Worm (Caenorhabditis elegans): Measurements from ENCODE around the gene fcho-1.

The fcho-1 gene

DNA sequence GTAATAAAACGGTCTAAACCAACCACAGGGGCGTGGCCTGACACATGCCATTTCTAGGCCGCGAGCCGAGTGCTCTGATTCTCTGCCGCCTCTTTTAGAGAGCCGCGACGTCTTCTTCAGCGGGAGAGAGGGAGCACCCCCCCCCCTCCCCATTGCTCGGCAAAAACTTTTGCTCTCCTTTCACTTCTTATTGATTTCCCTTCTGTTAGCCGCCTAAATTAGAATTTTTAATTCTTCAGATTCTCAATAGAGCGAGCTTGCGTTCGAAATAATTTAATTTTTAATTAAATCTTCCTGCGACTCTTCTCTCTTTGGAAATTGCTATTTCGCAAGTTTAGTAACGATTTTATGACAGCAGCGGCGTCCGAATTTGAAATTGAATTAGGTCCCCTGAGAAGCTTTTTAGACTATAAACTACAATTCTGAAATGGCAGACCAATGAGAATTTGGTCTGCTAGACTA, 12.9 kb downstream of the fcho-1 start:
- TF ChIP-seq tbx-2 (tag; optimal IDR thresholded peaks at IDR 0.05) (peak; percentile 35), fkh-8 (tag; optimal IDR thresholded peaks at IDR 0.05) (peak; percentile 50), efl-1 (optimal IDR thresholded peaks at IDR 0.05) (peak; percentile 25 to 30), efl-1 (GFP tag; optimal IDR thresholded peaks at IDR 0.05 in 1 of 2) (peak in 1 of 2 experiments; percentile 28), dpl-1 (GFP tag; optimal IDR thresholded peaks at IDR 0.05) (peak in 1 of 3 experiments; percentile 54), lin-35 (GFP tag; optimal IDR thresholded peaks at IDR 0.05) (peak in 1 of 2 experiments; percentile 39), ceh-82 (tag; optimal IDR thresholded peaks at IDR 0.05) (peak in 1 of 3 experiments; percentile 50), nhr-85 (tag) (no peak), lin-15B (tag; optimal IDR thresholded peaks at IDR 0.05) (peak; percentile 31), mef-2 (tag; optimal IDR thresholded peaks at IDR 0.05) (no peak), unc-30 (tag; optimal IDR thresholded peaks at IDR 0.05) (no peak), lin-14 (GFP tag; optimal IDR thresholded peaks at IDR 0.05) (peak; percentile 69), ceh-8 (GFP tag; optimal IDR thresholded peaks at IDR 0.05) (peak; percentile 15), ces-1 (GFP tag; optimal IDR thresholded peaks at IDR 0.05) (peak; percentile 55), nhr-71 (tag; optimal IDR thresholded peaks at IDR 0.05) (peak; percentile 51), isw-1 (GFP tag; IDR thresholded peaks at IDR 0.05) (peak; percentile 19; the same call in 1 of the 2 replicates), nhr-47 (tag; optimal IDR thresholded peaks at IDR 0.05) (peak; percentile 46), egl-13 (tag; optimal IDR thresholded peaks at IDR 0.05) (peak; percentile 19), unc-86 (tag; optimal IDR thresholded peaks at IDR 0.05) (peak; percentile 55), lsy-2 (tag; optimal IDR thresholded peaks at IDR 0.05) (peak; percentile 28 to 34), pqm-1 (tag; optimal IDR thresholded peaks at IDR 0.05) (no peak), C04F5.9 (tag; optimal IDR thresholded peaks at IDR 0.05) (no peak)

- TF ChIP-seq unc-86 (tag; optimal IDR thresholded peaks at IDR 0.05) (peak; percentile 17), ztf-11 (tag; optimal IDR thresholded peaks at IDR 0.05) (no peak), efl-1 (optimal IDR thresholded peaks at IDR 0.05) (no peak), efl-1 (GFP tag; optimal IDR thresholded peaks at IDR 0.05 in 1 of 2) (peak in 1 of 2 experiments; percentile 90), rnt-1 (tag; optimal IDR thresholded peaks at IDR 0.05) (no peak), lin-14 (GFP tag; optimal IDR thresholded peaks at IDR 0.05) (peak; percentile 40)
Observed at ce11 chrII:1324017-1324416, 13.7 kb downstream of the fcho-1 start.

ce11 chrII:1325604-1326003, 15.3 kb downstream of the fcho-1 start:
- TF ChIP-seq nhr-47 (tag; optimal IDR thresholded peaks at IDR 0.05): peak; percentile 18
- TF ChIP-seq pag-3 (tag; optimal IDR thresholded peaks at IDR 0.05; ENCODE audit: borderline replicate concordance, insufficient read depth): no peak
- TF ChIP-seq fkh-8 (tag; optimal IDR thresholded peaks at IDR 0.05): peak; percentile 51
- TF ChIP-seq swsn-7 (tag; optimal IDR thresholded peaks at IDR 0.05): peak; percentile 4
- no peak for TF ChIP-seq mab-9 (GFP tag; IDR thresholded peaks at IDR 0.05)
- TF ChIP-seq lin-14 (GFP tag; optimal IDR thresholded peaks at IDR 0.05): peak; percentile 48
- no peak for TF ChIP-seq vab-15 (tag; optimal IDR thresholded peaks at IDR 0.05)
- no peak for TF ChIP-seq unc-62 (GFP tag; optimal IDR thresholded peaks at IDR 0.05)
- TF ChIP-seq dsc-1 (tag; optimal IDR thresholded peaks at IDR 0.05): peak; percentile 59

DNA sequence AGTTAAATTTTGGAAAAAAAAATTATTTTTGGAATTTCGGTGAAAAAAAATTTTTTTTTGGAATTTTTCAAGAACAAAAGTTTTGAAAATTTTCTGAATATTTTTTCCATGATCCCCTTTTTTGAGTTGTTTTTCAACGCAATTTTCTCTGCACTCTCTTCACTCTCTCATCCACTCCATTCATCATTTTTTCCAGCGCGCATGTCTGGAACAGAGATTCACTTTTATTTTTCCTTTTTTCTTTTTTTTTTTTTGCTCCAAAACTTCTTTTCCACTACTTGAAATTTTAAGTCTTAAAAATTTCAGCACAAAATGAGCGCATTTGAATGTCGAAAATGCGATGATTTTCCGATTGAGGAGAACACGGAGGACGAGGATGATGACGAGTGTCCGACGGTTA, 16.4 kb downstream of the fcho-1 start, which contains the start of gene jip-1:
Gene jip-1 (plus strand): TSS at position 301 of the 400 bp plus-strand sequence.
- no peak for TF ChIP-seq nhr-71 (tag; optimal IDR thresholded peaks at IDR 0.05)
- peak; percentile 31 for TF ChIP-seq nhr-85 (tag)

DNA sequence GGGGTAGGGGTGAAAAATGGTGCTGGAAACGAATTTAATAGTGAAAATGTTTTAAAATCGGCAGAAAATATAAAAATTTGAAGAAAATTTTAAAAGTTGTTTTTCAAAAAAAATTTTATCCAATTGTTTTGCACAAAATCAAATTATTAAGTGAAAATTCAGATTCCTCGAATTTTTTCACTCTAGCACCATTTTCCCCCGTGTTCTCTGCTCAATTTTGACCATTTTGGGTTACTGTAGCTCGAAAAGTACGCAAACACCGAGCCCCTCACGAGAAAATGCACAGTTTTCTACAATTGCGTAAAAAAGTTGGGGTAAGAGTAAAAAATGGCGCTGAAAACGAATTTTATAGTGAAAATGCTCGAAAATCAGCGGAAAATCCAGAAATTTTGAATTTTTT, 19.6 kb downstream of the fcho-1 start:
- TF ChIP-seq ztf-4 (tag; optimal IDR thresholded peaks at IDR 0.05) (no peak), unc-30 (tag; optimal IDR thresholded peaks at IDR 0.05) (no peak), C34B4.2 (tag; optimal IDR thresholded peaks at IDR 0.05) (no peak), ceh-8 (GFP tag; optimal IDR thresholded peaks at IDR 0.05) (no peak), alr-1 (tag; optimal IDR thresholded peaks at IDR 0.05; ENCODE audit: borderline replicate concordance) (no peak), efl-1 (optimal IDR thresholded peaks at IDR 0.05) (no peak), efl-1 (GFP tag; optimal IDR thresholded peaks at IDR 0.05 in 1 of 2) (no peak), hpl-2 (GFP tag; optimal IDR thresholded peaks at IDR 0.05) (no peak), xbp-1 (tag; optimal IDR thresholded peaks at IDR 0.05) (no peak), fos-1 (tag; optimal IDR thresholded peaks at IDR 0.05) (no peak), ces-1 (GFP tag; optimal IDR thresholded peaks at IDR 0.05) (no peak), nhr-85 (tag) (no peak), skn-1 (tag; optimal IDR thresholded peaks at IDR 0.05) (no peak), elt-3 (tag; optimal IDR thresholded peaks at IDR 0.05) (no peak), nhr-90 (tag; optimal IDR thresholded peaks at IDR 0.05; ENCODE audit: poor library complexity) (no peak), ceh-90 (tag; optimal IDR thresholded peaks at IDR 0.05) (no peak), pax-3 (tag; optimal IDR thresholded peaks at IDR 0.05) (no peak), lin-15B (tag; optimal IDR thresholded peaks at IDR 0.05) (no peak), zag-1 (tag; optimal IDR thresholded peaks at IDR 0.05) (no peak), ceh-82 (tag; optimal IDR thresholded peaks at IDR 0.05) (no peak), lin-14 (GFP tag; optimal IDR thresholded peaks at IDR 0.05) (no peak)

All from whole organism, L1 larva.